Fruit fly (Drosophila melanogaster): ENCODE measurements around the gene CG7255.
A peak's percentile ranks its signal among the peaks of the same experiment; 100 is the strongest.

CG7255 gene

DNA sequence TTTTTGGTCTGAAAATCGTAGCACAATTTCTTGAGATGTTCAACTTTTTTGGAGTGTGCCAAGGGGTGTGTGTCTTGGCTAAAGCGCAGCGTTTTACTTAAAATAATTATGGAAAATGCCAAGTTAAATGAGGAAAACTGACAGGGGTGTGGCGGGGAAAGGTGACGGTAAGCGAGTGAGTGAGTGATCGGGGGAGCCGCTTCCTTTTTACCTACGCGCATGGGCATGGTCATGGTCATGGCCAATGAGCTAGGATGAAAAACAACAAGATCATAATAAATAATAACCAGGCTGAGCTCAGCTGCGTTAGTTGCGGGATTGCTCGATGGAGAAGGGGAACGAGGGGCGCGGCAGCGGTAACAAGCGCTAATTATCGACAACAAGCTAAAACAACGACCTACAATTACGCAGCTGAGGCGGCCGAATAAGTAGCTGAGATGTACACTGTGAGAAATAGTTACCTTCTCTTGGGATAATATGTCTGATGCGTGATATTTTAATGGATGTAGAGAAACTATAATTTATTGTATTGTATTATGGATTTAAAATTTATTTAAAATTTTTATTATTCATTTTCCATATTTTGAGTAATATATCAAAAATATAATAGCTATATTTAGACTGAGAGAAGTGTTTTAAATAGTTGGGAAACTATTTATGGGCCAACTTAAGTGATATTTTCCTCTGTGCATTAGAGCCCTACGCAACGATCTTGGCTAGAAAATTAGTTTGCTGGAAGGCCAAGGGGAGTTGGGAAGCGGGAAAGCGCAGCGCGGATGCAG is 39.6 kb upstream of the CG7255 start (continued):
- TF ChIP-seq CG6683 (GFP tag; optimal IDR thresholded peaks at IDR 0.05) (no peak), eyg (GFP tag; optimal IDR thresholded peaks at IDR 0.05) (no peak), CG8944 (GFP tag; optimal IDR thresholded peaks at IDR 0.05) (no peak), phol (tag; optimal IDR thresholded peaks at IDR 0.05) (peak; percentile 57), Hr51 (GFP tag; optimal IDR thresholded peaks at IDR 0.05) (peak in 1 of 2 experiments; percentile 7), Lhr (GFP tag; optimal IDR thresholded peaks at IDR 0.05) (no peak), Dip3 (GFP tag; optimal IDR thresholded peaks at IDR 0.05) (no peak), nom (GFP tag; optimal IDR thresholded peaks at IDR 0.05) (peak; percentile 29), fu2 (GFP tag; optimal IDR thresholded peaks at IDR 0.05) (no peak), CG30403 (GFP tag; optimal IDR thresholded peaks at IDR 0.05) (peak; percentile 17), tio (GFP tag; optimal IDR thresholded peaks at IDR 0.05) (no peak), CG13775 (GFP tag; optimal IDR thresholded peaks at IDR 0.05) (peak; percentile 15), tap (tag; optimal IDR thresholded peaks at IDR 0.05) (no peak), Sry-δ (GFP tag; optimal IDR thresholded peaks at IDR 0.05) (no peak), Hr3 (GFP tag; optimal IDR thresholded peaks at IDR 0.05) (no peak), salm (tag; optimal IDR thresholded peaks at IDR 0.05) (no peak), ara (GFP tag; IDR thresholded peaks at IDR 0.05) (no peak), CG3726 (GFP tag; IDR thresholded peaks at IDR 0.05) (no peak), prd (optimal IDR thresholded peaks at IDR 0.05) (no peak), prd (GFP tag; IDR thresholded peaks at IDR 0.05) (no peak), wdn (GFP tag; IDR thresholded peaks at IDR 0.05) (no peak), D19A (tag; optimal IDR thresholded peaks at IDR 0.05) (no peak), CG10979 (tag; optimal IDR thresholded peaks at IDR 0.05) (peak; percentile 58), trem (tag; optimal IDR thresholded peaks at IDR 0.05) (peak; percentile 22), Hmr (GFP tag; optimal IDR thresholded peaks at IDR 0.05) (no peak), CG17328 (GFP tag; IDR thresholded peaks at IDR 0.05) (no peak), CG11456 (GFP tag; IDR thresholded peaks at IDR 0.05) (0 out of 3 replicates have a peak, but pooled peaks have one; percentile 23), CG9609 (GFP tag; optimal IDR thresholded peaks at IDR 0.05) (no peak), Neu2 (GFP tag; optimal IDR thresholded peaks at IDR 0.05; ENCODE audit: borderline replicate concordance) (no peak), stc (GFP tag; IDR thresholded peaks at IDR 0.05) (no peak), Drgx (GFP tag; IDR thresholded peaks at IDR 0.05) (peak; percentile 41; the same call in 1 of the 2 replicates), CG15696 (tag; optimal IDR thresholded peaks at IDR 0.05) (peak; percentile 46), Opbp (GFP tag; IDR thresholded peaks at IDR 0.05; ENCODE audit: partially characterized antibody) (no peak), sc (optimal IDR thresholded peaks at IDR 0.05) (no peak), sc (GFP tag; optimal IDR thresholded peaks at IDR 0.05) (no peak), CG1647 (GFP tag; optimal IDR thresholded peaks at IDR 0.05) (no peak), CG17802 (tag; optimal IDR thresholded peaks at IDR 0.05) (no peak), Sox102F (GFP tag; optimal IDR thresholded peaks at IDR 0.05) (peak; percentile 0), CG4328 (GFP tag; optimal IDR thresholded peaks at IDR 0.05) (no peak), CG18262 (tag; optimal IDR thresholded peaks at IDR 0.05) (peak; percentile 50), dati (GFP tag; IDR thresholded peaks at IDR 0.05) (no peak), exex (tag; optimal IDR thresholded peaks at IDR 0.05) (no peak), dmrt11E (tag; optimal IDR thresholded peaks at IDR 0.05) (peak; percentile 59), CG15269 (tag; optimal IDR thresholded peaks at IDR 0.05) (no peak), Usf (GFP tag; optimal IDR thresholded peaks at IDR 0.05) (no peak), CG17359 (tag; optimal IDR thresholded peaks at IDR 0.05) (no peak), CG32772 (GFP tag; IDR thresholded peaks at IDR 0.05) (no peak), NfI (GFP tag; optimal IDR thresholded peaks at IDR 0.05) (no peak), zfh1 (GFP tag; IDR thresholded peaks at IDR 0.05) (no peak), HHEX (GFP tag; optimal IDR thresholded peaks at IDR 0.05) (no peak)

Measured in whole organism, embryonic.